Worm (Caenorhabditis elegans) whole organism, L4/young adult: Measurements from ENCODE around the gene F23F12.13.
A peak's percentile ranks its signal among the peaks of the same experiment; 100 is the strongest.

Source experiments
- W03F9.2 ChIP-seq: fragments of 150-350 bp; optimal IDR thresholded peaks from 2 replicates; lab custom pipeline; 2014; ENCODE audit warnings: missing biosample characterization, missing genetic modification characterization
- dao-5 ChIP-seq: sonication (generic microtip); optimal IDR thresholded peaks from 2 replicates; lab custom pipeline; 2016; ENCODE audit warnings: missing genotype, missing genetic modification characterization, moderate library complexity, missing compliant biosample characterization
- him-1 ChIP-seq: sonication (generic microtip); optimal IDR thresholded peaks from 2 replicates; lab custom pipeline; 2016; ENCODE audit warnings: missing genotype, missing genetic modification reagents, missing genetic modification characterization, missing compliant biosample characterization

F23F12.13 gene

ce11 chrIII:6467005-6467404 is 28.5 kb upstream of the F23F12.13 start, which contains the start of gene T26A5.2:
Gene T26A5.2, plus strand, starts transcription at chrIII:6467305.
- TF ChIP-seq dao-5 (tag; lab: Kevin White, UChicago) (no peak), him-1 (tag; lab: Kevin White, UChicago) (no peak), W03F9.2 (no peak)

ce11 chrIII:6471451-6471850 is 24.0 kb upstream of the F23F12.13 start, which contains the start of gene wht-6:
Gene wht-6, plus strand, starts transcription at chrIII:6471751.
- TF ChIP-seq W03F9.2, result no peak

DNA sequence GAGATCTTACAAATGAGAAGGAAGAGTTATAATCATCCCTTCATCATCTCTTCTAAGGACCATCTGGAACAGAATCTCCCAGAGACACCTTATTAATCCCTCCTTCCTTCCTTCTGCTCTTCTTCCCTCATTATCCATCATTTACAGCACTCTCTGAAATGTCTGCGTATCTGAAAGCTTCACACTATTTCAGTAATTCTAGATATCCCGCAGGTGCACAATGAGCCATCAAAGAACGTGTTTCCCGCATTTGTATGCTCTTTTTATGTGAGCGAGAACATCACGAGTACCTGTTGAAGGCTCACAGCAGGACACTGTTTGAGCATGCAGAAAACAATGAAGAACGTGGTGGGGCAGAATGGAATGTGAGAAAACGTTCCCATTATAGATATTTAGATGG is 19.1 kb upstream of the F23F12.13 start:
- no peak for TF ChIP-seq W03F9.2
- TF ChIP-seq dao-5 (tag; lab: Kevin White, UChicago), result no peak
- TF ChIP-seq him-1 (tag; lab: Kevin White, UChicago), result no peak

DNA sequence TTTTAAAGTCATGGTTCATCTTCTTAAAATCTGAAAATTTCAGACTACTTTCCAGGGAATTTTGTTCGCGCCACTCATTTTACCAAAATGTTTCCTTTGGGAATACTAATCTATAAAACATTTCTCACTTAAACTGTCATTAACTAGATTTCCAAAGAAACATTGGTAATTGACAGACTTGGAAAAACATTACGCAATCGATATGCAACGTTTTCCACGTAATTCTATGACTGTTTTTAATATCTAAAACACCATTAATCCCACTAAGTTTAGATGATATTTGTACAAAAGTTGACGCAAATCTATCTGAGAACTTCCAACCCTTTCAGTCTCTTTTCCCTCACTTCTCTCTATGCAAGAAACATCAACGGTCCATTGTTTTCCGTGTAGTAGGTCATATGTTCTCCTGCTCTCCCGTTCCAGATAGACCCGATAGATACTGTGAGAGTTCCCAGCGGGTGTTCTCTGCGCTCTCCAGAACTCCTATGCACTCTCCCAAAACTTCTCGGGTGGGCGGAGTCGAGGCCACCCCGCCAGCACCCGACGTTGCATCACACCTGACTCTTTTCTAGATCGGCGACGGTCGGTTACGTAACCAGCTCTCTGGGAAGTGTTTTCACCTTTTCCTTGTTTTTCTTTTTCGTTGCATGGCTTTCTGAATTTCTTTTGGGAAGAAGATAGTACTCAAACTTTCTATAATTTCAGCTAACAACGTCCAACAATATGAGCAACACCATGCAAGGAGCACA is 17.0 kb upstream of the F23F12.13 start, which contains the start of gene zip-8:
zip-8 (plus strand) TSS at position 700 of the 749 bp plus-strand sequence.
- no peak for TF ChIP-seq W03F9.2
- no peak for TF ChIP-seq dao-5 (tag; lab: Kevin White, UChicago)
- TF ChIP-seq him-1 (tag; lab: Kevin White, UChicago), result no peak

- TF ChIP-seq dao-5 (tag; lab: Kevin White, UChicago) (no peak), W03F9.2 (no peak), him-1 (tag; lab: Kevin White, UChicago) (no peak)
Measured at ce11 chrIII:6479439-6479838, 16.0 kb upstream of the F23F12.13 start.

DNA sequence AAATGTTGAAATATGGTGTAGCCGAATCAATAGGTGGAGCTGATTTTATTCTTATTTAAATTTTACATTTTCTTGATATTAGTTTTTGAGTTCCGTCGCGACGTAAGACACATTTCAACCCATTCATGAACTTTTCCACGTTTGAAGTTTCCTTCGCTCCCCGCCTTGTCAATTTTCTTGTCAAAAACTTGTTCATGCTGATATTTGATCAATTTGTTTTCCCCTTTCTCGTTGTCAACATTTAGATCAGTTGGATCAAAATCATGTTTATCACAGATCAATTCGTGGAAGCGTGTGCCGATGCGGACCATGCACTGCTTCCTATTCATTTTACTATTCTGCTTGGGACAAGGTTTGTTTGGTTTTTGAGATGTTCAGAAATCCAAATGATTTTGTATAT is 12.6 kb upstream of the F23F12.13 start, which contains the start of gene chtb-2:
chtb-2 (plus strand) TSS at position 301 of the 400 bp plus-strand sequence.
- TF ChIP-seq him-1 (tag; lab: Kevin White, UChicago) (no peak), dao-5 (tag; lab: Kevin White, UChicago) (no peak), W03F9.2 (no peak)

- peak; percentile 64 for TF ChIP-seq W03F9.2
- no peak for TF ChIP-seq him-1 (tag; lab: Kevin White, UChicago)
- no peak for TF ChIP-seq dao-5 (tag; lab: Kevin White, UChicago)
Measured at ce11 chrIII:6488916-6489315, 6.6 kb upstream of the F23F12.13 start.

- TF ChIP-seq dao-5 (tag; lab: Kevin White, UChicago), result no peak
- TF ChIP-seq W03F9.2, result no peak
- TF ChIP-seq him-1 (tag; lab: Kevin White, UChicago), result no peak
Measured at ce11 chrIII:6489493-6489892, 6.0 kb upstream of the F23F12.13 start, which contains the start of gene rpt-3. Gene rpt-3, plus strand, starts transcription at chrIII:6489793.

DNA sequence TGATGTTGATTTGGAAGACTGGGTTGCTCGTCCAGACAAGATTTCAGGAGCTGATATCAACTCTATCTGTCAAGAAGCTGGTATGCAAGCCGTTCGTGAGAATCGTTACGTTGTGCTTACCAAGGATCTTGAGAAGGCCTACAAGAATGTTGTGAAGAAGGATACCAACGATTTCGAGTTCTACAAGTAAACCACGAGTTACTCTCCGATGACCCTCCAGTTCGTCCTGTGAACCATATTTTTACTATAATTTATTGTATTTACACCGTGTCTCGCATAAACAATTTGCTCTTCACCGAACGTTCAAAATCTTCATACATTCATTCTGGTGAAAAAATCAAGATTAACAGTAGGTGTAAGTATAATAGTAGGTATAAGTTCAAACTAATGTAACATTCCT is 4.5 kb upstream of the F23F12.13 start:
- no peak for TF ChIP-seq W03F9.2
- TF ChIP-seq dao-5 (tag; lab: Kevin White, UChicago), result no peak
- no peak for TF ChIP-seq him-1 (tag; lab: Kevin White, UChicago)

- TF ChIP-seq dao-5 (tag; lab: Kevin White, UChicago), result no peak
- no peak for TF ChIP-seq him-1 (tag; lab: Kevin White, UChicago)
- no peak for TF ChIP-seq W03F9.2
Measured at ce11 chrIII:6492807-6493206, 2.7 kb upstream of the F23F12.13 start, which contains the start of gene srb-11. Gene srb-11, minus strand, starts transcription at chrIII:6492907.

ce11 chrIII:6498176-6498575 is 2.7 kb downstream of the F23F12.13 start, which contains the start of gene sdz-15:
Gene sdz-15, plus strand, starts transcription at chrIII:6498476.
- TF ChIP-seq dao-5 (tag; lab: Kevin White, UChicago), result no peak
- no peak for TF ChIP-seq W03F9.2
- TF ChIP-seq him-1 (tag; lab: Kevin White, UChicago), result no peak

- no peak for TF ChIP-seq him-1 (tag; lab: Kevin White, UChicago)
- no peak for TF ChIP-seq dao-5 (tag; lab: Kevin White, UChicago)
- no peak for TF ChIP-seq W03F9.2
Measured at ce11 chrIII:6499102-6499501, 3.6 kb downstream of the F23F12.13 start.

DNA sequence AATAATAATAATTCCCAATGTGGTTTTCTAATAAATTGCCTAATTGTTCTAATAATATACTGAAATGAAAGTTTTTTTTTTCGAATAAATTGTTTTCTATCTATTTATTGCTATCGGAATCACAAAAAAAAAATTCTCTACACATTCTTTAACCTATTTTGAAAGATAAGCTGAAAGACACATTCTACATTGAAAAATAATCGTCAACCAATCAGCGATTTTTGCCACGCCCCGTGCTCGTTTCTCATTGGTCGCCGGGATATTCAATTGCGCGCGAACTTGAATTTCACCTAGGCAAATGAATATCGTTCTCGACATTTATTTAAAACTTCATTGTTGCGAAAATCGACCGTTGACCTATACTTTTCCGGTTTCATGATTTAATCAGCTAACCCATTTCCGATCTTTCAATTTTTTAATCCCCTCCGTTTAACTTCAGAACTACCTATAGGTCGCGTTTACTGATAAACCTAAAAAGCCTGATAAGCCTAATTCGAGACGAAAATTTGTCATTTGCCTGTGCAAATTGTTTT is 4.6 kb downstream of the F23F12.13 start, which contains the start of gene F23F12.3:
F23F12.3 (plus strand) TSS at position 483 of the 533 bp plus-strand sequence.
- TF ChIP-seq W03F9.2 (no peak), him-1 (tag; lab: Kevin White, UChicago) (no peak), dao-5 (tag; lab: Kevin White, UChicago) (no peak)

DNA sequence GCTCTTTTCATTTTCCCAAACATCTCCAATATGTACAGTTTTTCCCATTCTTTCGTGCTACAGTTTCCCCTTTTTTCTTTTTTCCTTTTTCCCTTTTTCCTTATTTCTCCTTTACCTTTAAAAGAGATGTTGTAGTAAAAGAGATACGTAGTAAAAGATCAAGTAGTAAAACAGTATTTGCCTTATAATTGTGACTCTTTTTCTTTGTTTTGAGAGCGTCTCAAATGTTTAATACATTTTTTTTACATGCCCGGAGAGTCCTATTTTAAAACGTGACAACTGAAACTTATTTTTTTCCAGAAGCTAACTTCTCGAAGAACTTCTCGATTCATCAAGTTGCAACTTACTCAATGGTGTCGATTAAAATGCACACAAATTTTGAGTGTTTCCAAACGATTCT is 12.4 kb downstream of the F23F12.13 start, which contains the start of gene F23F12.12:
F23F12.12 (plus strand) TSS at position 301 of the 400 bp plus-strand sequence.
- TF ChIP-seq dao-5 (tag; lab: Kevin White, UChicago), result no peak
- TF ChIP-seq W03F9.2, result no peak
- no peak for TF ChIP-seq him-1 (tag; lab: Kevin White, UChicago)
